Worm (Caenorhabditis elegans): ENCODE data around the gene oxy-4.
A peak's percentile ranks its signal among the peaks of the same experiment; 100 is the strongest.

Gene oxy-4

ce11 chrIII:5158674-5159073 is at the start of gene oxy-4:
oxy-4 (minus strand) TSS chrIII:5158774.
- no peak for TF ChIP-seq daf-16 (GFP tag; optimal IDR thresholded peaks at IDR 0.05)
- TF ChIP-seq daf-16 (tag; optimal IDR thresholded peaks at IDR 0.05) = no peak
- TF ChIP-seq nhr-102 (tag; optimal IDR thresholded peaks at IDR 0.05) = no peak
- no peak for TF ChIP-seq mdl-1 (tag; optimal IDR thresholded peaks at IDR 0.05)
- TF ChIP-seq ctbp-1 (GFP tag; IDR thresholded peaks at IDR 0.05) = no peak
- no peak for TF ChIP-seq set-16 (GFP tag; IDR thresholded peaks at IDR 0.05)
- TF ChIP-seq nhr-42 (GFP tag; IDR thresholded peaks at IDR 0.05) = no peak

ce11 chrIII:5206861-5207414 is 48.4 kb upstream of the oxy-4 start, which contains the start of gene morc-1:
morc-1 (minus strand) TSS chrIII:5206911.
- TF ChIP-seq dpl-1 (GFP tag; optimal IDR thresholded peaks at IDR 0.05) (no peak), madf-5 (GFP tag; IDR thresholded peaks at IDR 0.05) (no peak), ctbp-1 (GFP tag; IDR thresholded peaks at IDR 0.05) (no peak), mes-2 (tag; optimal IDR thresholded peaks at IDR 0.05; ENCODE audit: poor library complexity, severe bottlenecking) (peak; percentile 34), T20F7.1 (GFP tag; optimal IDR thresholded peaks at IDR 0.05) (no peak), fos-1 (tag; optimal IDR thresholded peaks at IDR 0.05) (no peak), F49E8.2 (tag; optimal IDR thresholded peaks at IDR 0.05; ENCODE audit: borderline replicate concordance) (no peak), lsy-2 (tag; optimal IDR thresholded peaks at IDR 0.05) (peak in 1 of 2 experiments; percentile 49), unc-39 (tag; optimal IDR thresholded peaks at IDR 0.05) (no peak), snpc-4 (tag; optimal IDR thresholded peaks at IDR 0.05) (no peak), nhr-237 (tag; optimal IDR thresholded peaks at IDR 0.05) (no peak), zip-2 (tag; optimal IDR thresholded peaks at IDR 0.05) (no peak), spr-3 (GFP tag; optimal IDR thresholded peaks at IDR 0.05) (no peak), ceh-20 (GFP tag; IDR thresholded peaks at IDR 0.05) (no peak), dmd-6 (GFP tag; IDR thresholded peaks at IDR 0.05) (no peak), Y105C5A.15 (GFP tag; IDR thresholded peaks at IDR 0.05) (no peak), aha-1 (tag) (peak; percentile 81), ceh-62 (tag; optimal IDR thresholded peaks at IDR 0.05) (no peak), saeg-2 (GFP tag; IDR thresholded peaks at IDR 0.05) (no peak), snpc-1.2 (GFP tag; IDR thresholded peaks at IDR 0.05) (no peak), dmd-9 (GFP tag; IDR thresholded peaks at IDR 0.05) (no peak), vab-7 (GFP tag; IDR thresholded peaks at IDR 0.05) (no peak), ceh-32 (tag; optimal IDR thresholded peaks at IDR 0.05; ENCODE audit: poor library complexity) (no peak), daf-12 (tag; optimal IDR thresholded peaks at IDR 0.05) (no peak), nhr-76 (tag; optimal IDR thresholded peaks at IDR 0.05) (no peak), zip-11 (GFP tag; IDR thresholded peaks at IDR 0.05) (no peak), dmd-8 (GFP tag; IDR thresholded peaks at IDR 0.05) (no peak), mdt-29 (GFP tag; IDR thresholded peaks at IDR 0.05) (no peak), Y48G9A.11 (GFP tag; IDR thresholded peaks at IDR 0.05) (0 out of 2 replicates have a peak, but pooled peaks have one; percentile 14), spr-1 (tag; optimal IDR thresholded peaks at IDR 0.05) (no peak), nhr-77 (tag; optimal IDR thresholded peaks at IDR 0.05) (no peak), lin-39 (tag; optimal IDR thresholded peaks at IDR 0.05) (no peak), hlh-11 (tag; optimal IDR thresholded peaks at IDR 0.05) (no peak), unc-130 (GFP tag; optimal IDR thresholded peaks at IDR 0.05) (peak; percentile 15), F10B5.3 (tag; optimal IDR thresholded peaks at IDR 0.05) (no peak)

ce11 chrIII:5203310-5203709 is 44.7 kb upstream of the oxy-4 start:
- TF ChIP-seq dmd-6 (GFP tag; IDR thresholded peaks at IDR 0.05) (peak; percentile 27; the same call in 1 of the 2 replicates), nhr-28 (tag; optimal IDR thresholded peaks at IDR 0.05) (peak; percentile 96), php-3 (GFP tag; IDR thresholded peaks at IDR 0.05) (no peak), mep-1 (tag; optimal IDR thresholded peaks at IDR 0.05) (peak; percentile 13), pqm-1 (tag; optimal IDR thresholded peaks at IDR 0.05) (no peak), nhr-102 (tag; optimal IDR thresholded peaks at IDR 0.05) (peak; percentile 27), lin-38 (GFP tag; IDR thresholded peaks at IDR 0.05) (peak; percentile 46), nhr-237 (tag; optimal IDR thresholded peaks at IDR 0.05) (no peak), madf-9 (GFP tag; conservative IDR thresholded peaks at IDR 0.05) (no peak), pha-4 (GFP tag; IDR thresholded peaks at IDR 0.05) (peak; percentile 36; the same call in 1 of the 2 replicates), pha-4 (tag; optimal IDR thresholded peaks at IDR 0.05) (no peak), ceh-28 (tag; optimal IDR thresholded peaks at IDR 0.05) (no peak), dve-1 (tag; optimal IDR thresholded peaks at IDR 0.05; ENCODE audit: insufficient read depth) (peak; percentile 29), sdz-12 (GFP tag; optimal IDR thresholded peaks at IDR 0.05) (no peak)

Measured in whole organism, L4 larva.